Worm (Caenorhabditis elegans): ENCODE results near the gene H23L24.4.

Gene H23L24.4

ce11 chrIV:8705504-8705903 lies at the start of gene H23L24.4:
Gene H23L24.4, minus strand, starts transcription at chrIV:8705604.
- TF ChIP-seq pax-1 (tag; optimal IDR thresholded peaks at IDR 0.05) (no peak), ztf-16 (tag; optimal IDR thresholded peaks at IDR 0.05) (no peak)

- TF ChIP-seq elt-4 (tag; optimal IDR thresholded peaks at IDR 0.05) = no peak
- TF ChIP-seq ceh-22 (tag; optimal IDR thresholded peaks at IDR 0.05) = no peak
- TF ChIP-seq T23F11.4 (GFP tag; optimal IDR thresholded peaks at IDR 0.05) = no peak
- TF ChIP-seq C08G9.2 (tag; optimal IDR thresholded peaks at IDR 0.05) = no peak
- TF ChIP-seq hlh-30 (tag; optimal IDR thresholded peaks at IDR 0.05; ENCODE audit: insufficient read depth) = no peak
- no peak for TF ChIP-seq ceh-24 (tag; optimal IDR thresholded peaks at IDR 0.05)
- no peak for TF ChIP-seq sox-4 (tag; optimal IDR thresholded peaks at IDR 0.05)
- no peak for TF ChIP-seq ama-1 (optimal IDR thresholded peaks at IDR 0.05)
- no peak for TF ChIP-seq hlh-15 (tag; optimal IDR thresholded peaks at IDR 0.05)
- TF ChIP-seq odd-2 (tag; optimal IDR thresholded peaks at IDR 0.05) = no peak
- TF ChIP-seq ceh-9 (tag; optimal IDR thresholded peaks at IDR 0.05) = no peak
- TF ChIP-seq pqm-1 (tag; optimal IDR thresholded peaks at IDR 0.05) = no peak
- no peak for TF ChIP-seq ceh-19 (GFP tag; optimal IDR thresholded peaks at IDR 0.05)
- TF ChIP-seq unc-42 (tag; optimal IDR thresholded peaks at IDR 0.05) = no peak
- TF ChIP-seq hlh-8 (tag; optimal IDR thresholded peaks at IDR 0.05) = no peak
- no peak for TF ChIP-seq elt-2 (tag; optimal IDR thresholded peaks at IDR 0.05)
- no peak for TF ChIP-seq ceh-48 (tag; optimal IDR thresholded peaks at IDR 0.05)
These were observed 49.3 kb upstream of the H23L24.4 start, which contains the start of gene elli-1 for ce11 chrIV:8754727-8755126. Gene elli-1, minus strand, starts transcription at chrIV:8754827.

ce11 chrIV:8754146-8754545 lies 48.7 kb upstream of the H23L24.4 start:
- TF ChIP-seq syd-9 (tag; optimal IDR thresholded peaks at IDR 0.05) (no peak), zip-5 (tag; optimal IDR thresholded peaks at IDR 0.05) (no peak), lin-11 (tag; optimal IDR thresholded peaks at IDR 0.05) (no peak), ceh-31 (tag; optimal IDR thresholded peaks at IDR 0.05) (no peak), hlh-30 (tag; optimal IDR thresholded peaks at IDR 0.05; ENCODE audit: insufficient read depth) (no peak), ttx-3 (tag; optimal IDR thresholded peaks at IDR 0.05) (no peak), ceh-18 (tag; optimal IDR thresholded peaks at IDR 0.05) (no peak)

ce11 chrIV:8752492-8752891 lies 47.1 kb upstream of the H23L24.4 start:
- TF ChIP-seq ceh-6 (GFP tag; optimal IDR thresholded peaks at IDR 0.05) (no peak), unc-86 (tag; optimal IDR thresholded peaks at IDR 0.05) (no peak), hlh-6 (tag; optimal IDR thresholded peaks at IDR 0.05) (no peak), ceh-18 (tag; optimal IDR thresholded peaks at IDR 0.05) (no peak), nhr-232 (tag; optimal IDR thresholded peaks at IDR 0.05) (no peak), dmd-4 (tag; optimal IDR thresholded peaks at IDR 0.05; ENCODE audit: borderline replicate concordance) (no peak), dve-1 (tag; optimal IDR thresholded peaks at IDR 0.05) (no peak), ceh-24 (tag; optimal IDR thresholded peaks at IDR 0.05) (no peak), sdc-2 (tag; optimal IDR thresholded peaks at IDR 0.05) (no peak), ceh-31 (tag; optimal IDR thresholded peaks at IDR 0.05) (no peak), pat-9 (tag; optimal IDR thresholded peaks at IDR 0.05) (no peak), pros-1 (tag; optimal IDR thresholded peaks at IDR 0.05) (no peak), ceh-34 (tag; optimal IDR thresholded peaks at IDR 0.05) (no peak), gmeb-2 (tag; optimal IDR thresholded peaks at IDR 0.05) (no peak), rnt-1 (tag; optimal IDR thresholded peaks at IDR 0.05) (no peak)

ce11 chrIV:8748967-8749366 lies 43.6 kb upstream of the H23L24.4 start:
- TF ChIP-seq nfya-1 (tag; optimal IDR thresholded peaks at IDR 0.05) (peak; percentile 73), ceh-30 (tag; optimal IDR thresholded peaks at IDR 0.05) (no peak), pag-3 (tag; optimal IDR thresholded peaks at IDR 0.05; ENCODE audit: borderline replicate concordance) (no peak)
